Worm (Caenorhabditis elegans) whole organism, L4 larva: ENCODE results near the gene C29F4.3.

ENCODE experiments used
- ZK546.5 ChIP-seq, 2 experiments: sonication (generic microtip); optimal IDR thresholded peaks; 2 replicates each; lab custom pipeline; 2017; ENCODE audit warnings: missing biosample characterization in 2 of 2, missing genetic modification characterization in 2 of 2
- aha-1 ChIP-seq: fragments of 150-350 bp; peaks from one replicate; lab custom pipeline; 2014; ENCODE audit warnings: missing biosample characterization, missing genetic modification characterization
- ama-1 ChIP-seq: fragments of 150-350 bp; optimal IDR thresholded peaks from 2 replicates; lab custom pipeline; 2014; ENCODE audit warnings: inconsistent platforms, mixed read lengths
- ces-1 ChIP-seq: fragments of 150-350 bp; sonication (generic microtip); optimal IDR thresholded peaks from 4 replicates; lab custom pipeline; 2014; ENCODE audit warnings: missing biosample characterization, missing genetic modification reagents, missing genetic modification characterization
- fkh-10 ChIP-seq: fragments of 150-350 bp; optimal IDR thresholded peaks from 2 replicates; lab custom pipeline; 2014; ENCODE audit warnings: missing biosample characterization, missing genetic modification reagents, missing genetic modification characterization
- fos-1 ChIP-seq: fragments of 150-350 bp; optimal IDR thresholded peaks from 2 replicates; lab custom pipeline; 2014; ENCODE audit warnings: missing biosample characterization, missing genetic modification characterization
- lin-13 ChIP-seq: fragments of 150-350 bp; optimal IDR thresholded peaks from 2 replicates; lab custom pipeline; 2014; ENCODE audit warnings: missing biosample characterization, missing genetic modification reagents, missing genetic modification characterization
- lsy-2 ChIP-seq, 2 experiments: fragments of 150-350 bp in 1 of 2; sonication (generic microtip) in 1 of 2; optimal IDR thresholded peaks; 2 replicates each; lab custom pipeline; 2014 to 2017; ENCODE audit warnings: missing biosample characterization in 2 of 2, missing genetic modification characterization in 2 of 2
- nhr-10 ChIP-seq: fragments of 150-350 bp; optimal IDR thresholded peaks from 2 replicates; lab custom pipeline; 2014; ENCODE audit warnings: missing biosample characterization, missing genetic modification characterization
- nhr-237 ChIP-seq: sonication (generic microtip); optimal IDR thresholded peaks from 2 replicates; lab custom pipeline; 2017; ENCODE audit warnings: missing biosample characterization, missing genetic modification characterization
- nhr-28 ChIP-seq: fragments of 150-350 bp; optimal IDR thresholded peaks from 2 replicates; lab custom pipeline; 2014; ENCODE audit warnings: missing biosample characterization, missing genetic modification characterization
- pha-4 ChIP-seq, 2 experiments: fragments of 150-350 bp in 1 of 2; fragments of 200-800 bp in 1 of 2; sonication (Bioruptor generic) in 1 of 2; IDR thresholded peaks in 1 of 2; optimal IDR thresholded peaks in 1 of 2; 2 replicates each; pipeline versions ENCODE4 v1.3.6 to Lab custom; 2014 to 2022; ENCODE audit warnings: missing genetic modification characterization in 2 of 2, missing genetic modification reagents in 2 of 2, missing biosample characterization in 1 of 2, missing compliant biosample characterization in 1 of 2
- ztf-11 ChIP-seq: fragments of 150-350 bp; optimal IDR thresholded peaks from 2 replicates; lab custom pipeline; 2014; ENCODE audit warnings: missing biosample characterization, missing genetic modification characterization
- ztf-7 ChIP-seq: fragments of 150-350 bp; optimal IDR thresholded peaks from 2 replicates; lab custom pipeline; 2014; ENCODE audit warnings: missing biosample characterization, missing genetic modification characterization

DNA sequence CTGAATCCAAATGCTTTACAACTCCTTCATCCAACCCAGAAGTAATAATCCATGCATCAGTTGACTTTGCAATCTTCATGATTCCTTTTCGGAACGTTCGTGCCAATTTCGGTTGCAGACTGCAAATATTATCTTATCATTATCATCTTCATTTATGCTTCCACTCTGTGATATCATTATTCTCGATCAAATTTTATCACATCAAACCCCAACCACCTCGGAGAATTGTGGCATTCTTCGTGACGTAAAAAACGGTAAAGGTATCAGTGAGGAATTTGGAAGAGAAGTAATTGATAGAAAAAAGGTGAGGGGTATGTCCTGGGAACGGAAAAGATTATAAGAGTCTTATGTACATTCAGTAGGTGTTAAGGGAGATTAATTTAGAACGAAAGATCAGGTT is 33.7 kb upstream of the C29F4.3 start:
- no peak for TF ChIP-seq aha-1 (tag; lab: Kevin White, UChicago)
- no peak for TF ChIP-seq ZK546.5 (tag; optimal IDR thresholded peaks at IDR 0.05; lab: Kevin White, UChicago)
- TF ChIP-seq nhr-10 (tag; lab: Kevin White, UChicago) = no peak
- TF ChIP-seq fkh-10 = no peak
- TF ChIP-seq nhr-237 (tag; lab: Kevin White, UChicago) = no peak
- no peak for TF ChIP-seq ztf-11
- no peak for TF ChIP-seq fos-1 (tag; lab: Kevin White, UChicago)
- TF ChIP-seq ztf-7 (tag; lab: Kevin White, UChicago) = no peak
- no peak for TF ChIP-seq lin-13
- TF ChIP-seq lsy-2 (tag; optimal IDR thresholded peaks at IDR 0.05; lab: Kevin White, UChicago) = no peak
- TF ChIP-seq ces-1 = no peak
- TF ChIP-seq nhr-28 (tag; lab: Kevin White, UChicago) = peak; percentile 65
- TF ChIP-seq ama-1 (lab: Kevin White, UChicago) = no peak
- no peak for TF ChIP-seq pha-4 (GFP tag; IDR thresholded peaks at IDR 0.05; lab: Robert Waterston, UW)
- no peak for TF ChIP-seq pha-4 (tag; optimal IDR thresholded peaks at IDR 0.05; lab: Kevin White, UChicago)
